Fruit fly (Drosophila melanogaster) whole organism, embryonic: Measurements from ENCODE around the gene AP-2alpha.

Source experiments
- Bgb ChIP-seq: fragments of 200-800 bp; sonication (Bioruptor generic); IDR thresholded peaks from 2 replicates; pipeline ENCODE4 v1.3.6; 2022; ENCODE audit warnings: missing biosample characterization, missing genetic modification characterization; ENCODE audit not compliant: partially characterized antibody
- Blimp-1 ChIP-seq: fragments of 200-800 bp; sonication (Bioruptor generic); optimal IDR thresholded peaks from 3 replicates; lab custom pipeline; 2018; ENCODE audit warnings: missing biosample characterization, missing genetic modification characterization, mild to moderate bottlenecking, moderate library complexity, missing genetic modification reagents
- CG10274 ChIP-seq: fragments of 200-800 bp; sonication (Bioruptor generic); optimal IDR thresholded peaks from 3 replicates; lab custom pipeline; 2017; ENCODE audit warnings: missing biosample characterization, mild to moderate bottlenecking, missing genetic modification characterization
- CG10431 ChIP-seq: fragments of 200-800 bp; sonication (Bioruptor generic); optimal IDR thresholded peaks from 3 replicates; lab custom pipeline; 2018; ENCODE audit warnings: missing biosample characterization, mild to moderate bottlenecking, missing genetic modification characterization
- CG11398 ChIP-seq: fragments of 200-800 bp; sonication (Bioruptor generic); optimal IDR thresholded peaks from 2 replicates; lab custom pipeline; 2016; ENCODE audit warnings: missing biosample characterization, missing genetic modification characterization
- CG14050 ChIP-seq: fragments of 200-800 bp; sonication (Bioruptor generic); IDR thresholded peaks from 3 replicates; pipeline ENCODE4 v1.3.6; 2022; ENCODE audit warnings: missing biosample characterization, missing genetic modification characterization
- CG14860 ChIP-seq: fragments of 200-800 bp; sonication (Bioruptor generic); IDR thresholded peaks from 3 replicates; pipeline ENCODE4 v1.3.6; 2022; ENCODE audit warnings: missing biosample characterization, missing genetic modification characterization; ENCODE audit not compliant: partially characterized antibody
- CG17328 ChIP-seq: fragments of 200-800 bp; sonication (Bioruptor generic); IDR thresholded peaks from 2 replicates; pipeline ENCODE4 v1.3.6; 2022; ENCODE audit warnings: missing biosample characterization, missing genetic modification characterization
- CG17385 ChIP-seq: fragments of 200-800 bp; sonication (Bioruptor generic); optimal IDR thresholded peaks from 3 replicates; lab custom pipeline; 2018; ENCODE audit warnings: missing biosample characterization, mild to moderate bottlenecking, missing genetic modification characterization
- CG1832 ChIP-seq: fragments of 200-800 bp; sonication (Bioruptor generic); optimal IDR thresholded peaks from 2 replicates; lab custom pipeline; 2017; ENCODE audit warnings: missing biosample characterization, mild to moderate bottlenecking, missing genetic modification characterization, inconsistent platforms
- CG31365 ChIP-seq: fragments of 200-800 bp; sonication (Bioruptor generic); optimal IDR thresholded peaks from 2 replicates; lab custom pipeline; 2018; ENCODE audit warnings: missing biosample characterization, mild to moderate bottlenecking, missing genetic modification characterization
- CG32767 ChIP-seq: fragments of 200-800 bp; sonication (Bioruptor generic); IDR thresholded peaks from 2 replicates; pipeline ENCODE4 v1.3.6; 2022; ENCODE audit warnings: missing biosample characterization, missing genetic modification characterization
- CG33213 ChIP-seq: fragments of 200-800 bp; sonication (Bioruptor generic); optimal IDR thresholded peaks from 3 replicates; lab custom pipeline; 2016; ENCODE audit warnings: missing biosample characterization, missing genetic modification characterization
- CG3838 ChIP-seq: fragments of 200-800 bp; sonication (Bioruptor generic); optimal IDR thresholded peaks from 3 replicates; lab custom pipeline; 2016; ENCODE audit warnings: missing biosample characterization, missing genetic modification characterization
- CG4707 ChIP-seq: fragments of 200-800 bp; sonication (Bioruptor generic); optimal IDR thresholded peaks from 2 replicates; lab custom pipeline; 2018; ENCODE audit warnings: missing biosample characterization, mild to moderate bottlenecking, missing genetic modification characterization, moderate library complexity
- CG6654 ChIP-seq: fragments of 200-800 bp; sonication (Bioruptor generic); optimal IDR thresholded peaks from 2 replicates; lab custom pipeline; 2017; ENCODE audit warnings: missing biosample characterization, mild to moderate bottlenecking, missing genetic modification characterization
- CG6765 ChIP-seq: fragments of 200-800 bp; sonication (Bioruptor generic); optimal IDR thresholded peaks from 3 replicates; lab custom pipeline; 2017; ENCODE audit warnings: missing biosample characterization, mild to moderate bottlenecking, missing genetic modification characterization
- CG8924 ChIP-seq: fragments of 200-800 bp; optimal IDR thresholded peaks from 3 replicates; lab custom pipeline; 2019; ENCODE audit warnings: missing biosample characterization, mild to moderate bottlenecking, missing genetic modification characterization, moderate library complexity
- CG9817 ChIP-seq: fragments of 200-800 bp; sonication (Bioruptor generic); optimal IDR thresholded peaks from 2 replicates; lab custom pipeline; 2018; ENCODE audit warnings: missing biosample characterization, mild to moderate bottlenecking, missing genetic modification characterization, moderate library complexity
- Ets65A ChIP-seq: fragments of 200-800 bp; sonication (Bioruptor generic); peaks from one replicate; lab custom pipeline; 2016; ENCODE audit warnings: missing biosample characterization, missing genetic modification characterization
- Fer1 ChIP-seq: fragments of 200-800 bp; sonication (Bioruptor generic); optimal IDR thresholded peaks from 2 replicates; lab custom pipeline; 2017; ENCODE audit warnings: missing biosample characterization, mild to moderate bottlenecking, missing genetic modification characterization
- HLHmδ ChIP-seq: fragments of 200-800 bp; sonication (Bioruptor generic); optimal IDR thresholded peaks from 2 replicates; lab custom pipeline; 2018; ENCODE audit warnings: missing biosample characterization, mild to moderate bottlenecking, missing genetic modification characterization, moderate library complexity
- Hsf ChIP-seq: fragments of 200-800 bp; sonication (Bioruptor generic); optimal IDR thresholded peaks from 3 replicates; lab custom pipeline; 2016; ENCODE audit warnings: missing biosample characterization, missing genetic modification characterization
- Lpt ChIP-seq: fragments of >200 bp; optimal IDR thresholded peaks from 2 replicates; lab custom pipeline; 2018; ENCODE audit warnings: missing biosample characterization, missing genetic modification characterization
- Meics ChIP-seq: fragments of 200-800 bp; sonication (Bioruptor generic); optimal IDR thresholded peaks from 2 replicates; lab custom pipeline; 2017; ENCODE audit warnings: missing biosample characterization, mild to moderate bottlenecking, missing genetic modification characterization
- NC2α ChIP-seq: fragments of 200-800 bp; sonication (Bioruptor generic); optimal IDR thresholded peaks from 2 replicates; lab custom pipeline; 2016; ENCODE audit warnings: missing biosample characterization, missing genetic modification characterization
- Nf-YA ChIP-seq: fragments of 200-800 bp; sonication (Bioruptor generic); IDR thresholded peaks from 2 replicates; pipeline ENCODE4 v1.3.6; 2022; ENCODE audit warnings: missing biosample characterization, missing genetic modification characterization
- Pdp1 ChIP-seq, 2 experiments: fragments of 200-800 bp; sonication (Bioruptor generic); optimal IDR thresholded peaks; 3 replicates each; lab custom pipeline; 2016; ENCODE audit warnings: missing biosample characterization in 2 of 2, missing genetic modification characterization in 2 of 2, mild to moderate bottlenecking in 1 of 2, moderate library complexity in 1 of 2
- Scr ChIP-seq: fragments of 200-800 bp; sonication (Bioruptor generic); IDR thresholded peaks from 2 replicates; pipeline ENCODE4 v1.3.6; 2022; ENCODE audit warnings: missing biosample characterization, missing genetic modification characterization; ENCODE audit not compliant: partially characterized antibody
- Six4 ChIP-seq: fragments of 200-800 bp; sonication (Bioruptor generic); optimal IDR thresholded peaks from 2 replicates; lab custom pipeline; 2016; ENCODE audit warnings: missing biosample characterization, missing genetic modification characterization
- Ssrp ChIP-seq: fragments of 200-800 bp; sonication (Bioruptor generic); optimal IDR thresholded peaks from 2 replicates; lab custom pipeline; 2018; ENCODE audit warnings: missing biosample characterization, mild to moderate bottlenecking, missing genetic modification characterization, moderate library complexity
- bowl ChIP-seq: fragments of 200-800 bp; sonication (Bioruptor generic); IDR thresholded peaks from 2 replicates; pipeline ENCODE4 v1.3.6; 2022; ENCODE audit warnings: missing biosample characterization, missing genetic modification characterization
- cas ChIP-seq: fragments of 200-800 bp; sonication (Bioruptor generic); IDR thresholded peaks from 2 replicates; pipeline ENCODE4 v1.3.6; 2022; ENCODE audit warnings: missing biosample characterization, missing genetic modification characterization
- danr ChIP-seq: fragments of 200-800 bp; sonication (Bioruptor generic); IDR thresholded peaks from 2 replicates; pipeline ENCODE4 v1.3.6; 2022; ENCODE audit warnings: missing biosample characterization, missing genetic modification characterization
- dimm ChIP-seq: fragments of 200-800 bp; sonication (Bioruptor generic); IDR thresholded peaks from 2 replicates; pipeline ENCODE4 v1.3.6; 2022; ENCODE audit warnings: missing biosample characterization, missing genetic modification characterization
- ems ChIP-seq: fragments of 200-800 bp; sonication (Bioruptor generic); optimal IDR thresholded peaks from 3 replicates; lab custom pipeline; 2016; ENCODE audit warnings: missing biosample characterization, missing genetic modification characterization
- en ChIP-seq: fragments of 200-800 bp; sonication (Bioruptor generic); optimal IDR thresholded peaks from 2 replicates; lab custom pipeline; 2016; ENCODE audit warnings: missing biosample characterization, missing genetic modification characterization
- eve ChIP-seq, 2 experiments: fragments of >200 bp; optimal IDR thresholded peaks; 2 replicates each; lab custom pipeline; 2017; ENCODE audit warnings: missing biosample characterization in 2 of 2, missing genetic modification characterization in 2 of 2
- fd3F ChIP-seq: fragments of 200-800 bp; sonication (Bioruptor generic); optimal IDR thresholded peaks from 2 replicates; lab custom pipeline; 2018; ENCODE audit warnings: missing biosample characterization, mild to moderate bottlenecking, missing genetic modification characterization, moderate library complexity
- gcm ChIP-seq: fragments of 200-800 bp; sonication (Bioruptor generic); optimal IDR thresholded peaks from 2 replicates; lab custom pipeline; 2019; ENCODE audit warnings: missing biosample characterization, mild to moderate bottlenecking, missing genetic modification characterization, moderate library complexity
- jumu ChIP-seq: fragments of 200-800 bp; sonication (Bioruptor generic); optimal IDR thresholded peaks from 3 replicates; lab custom pipeline; 2016; ENCODE audit warnings: missing biosample characterization, missing genetic modification characterization
- lmd ChIP-seq: fragments of 200-800 bp; sonication (Bioruptor generic); IDR thresholded peaks from 2 replicates; pipeline ENCODE4 v1.3.6; 2022; ENCODE audit warnings: missing biosample characterization, missing genetic modification characterization
- prd ChIP-seq, 3 experiments: fragments of >200 bp in 2 of 3; fragments of 200-800 bp in 1 of 3; sonication (Bioruptor generic) in 1 of 3; optimal IDR thresholded peaks in 2 of 3; IDR thresholded peaks in 1 of 3; 2 replicates in 2 of 3; 3 replicates in 1 of 3; pipeline versions ENCODE4 v1.3.6 to Lab custom; 2017 to 2022; ENCODE audit warnings: missing biosample characterization in 1 of 3, missing genetic modification characterization in 1 of 3
- ro ChIP-seq: fragments of 200-800 bp; sonication (Bioruptor generic); IDR thresholded peaks from 2 replicates; pipeline ENCODE4 v1.3.6; 2022; ENCODE audit warnings: missing biosample characterization, missing genetic modification characterization
- sna ChIP-seq: fragments of 200-800 bp; sonication (Bioruptor generic); IDR thresholded peaks from 2 replicates; pipeline ENCODE4 v1.3.6; 2022; ENCODE audit warnings: missing biosample characterization, missing genetic modification characterization; ENCODE audit not compliant: partially characterized antibody
- tio ChIP-seq: fragments of 200-800 bp; sonication (Bioruptor generic); optimal IDR thresholded peaks from 2 replicates; lab custom pipeline; 2017; ENCODE audit warnings: missing biosample characterization, missing genetic modification characterization, inconsistent platforms
- twi ChIP-seq: fragments of 200-800 bp; optimal IDR thresholded peaks from 2 replicates; lab custom pipeline; 2019; ENCODE audit warnings: missing biosample characterization, mild to moderate bottlenecking, missing genetic modification characterization, moderate library complexity
- unc-4 ChIP-seq: fragments of 200-800 bp; sonication (Bioruptor generic); IDR thresholded peaks from 2 replicates; pipeline ENCODE4 v1.3.6; 2022; ENCODE audit warnings: missing biosample characterization, missing genetic modification characterization; ENCODE audit not compliant: partially characterized antibody
- unpg ChIP-seq: fragments of 200-800 bp; sonication (Bioruptor generic); optimal IDR thresholded peaks from 3 replicates; lab custom pipeline; 2018; ENCODE audit warnings: missing biosample characterization, mild to moderate bottlenecking, missing genetic modification characterization, moderate library complexity
- zfh2 ChIP-seq: fragments of 200-800 bp; sonication (Bioruptor generic); optimal IDR thresholded peaks from 2 replicates; lab custom pipeline; 2016; ENCODE audit warnings: missing biosample characterization, missing genetic modification characterization

Gene AP-2alpha

DNA sequence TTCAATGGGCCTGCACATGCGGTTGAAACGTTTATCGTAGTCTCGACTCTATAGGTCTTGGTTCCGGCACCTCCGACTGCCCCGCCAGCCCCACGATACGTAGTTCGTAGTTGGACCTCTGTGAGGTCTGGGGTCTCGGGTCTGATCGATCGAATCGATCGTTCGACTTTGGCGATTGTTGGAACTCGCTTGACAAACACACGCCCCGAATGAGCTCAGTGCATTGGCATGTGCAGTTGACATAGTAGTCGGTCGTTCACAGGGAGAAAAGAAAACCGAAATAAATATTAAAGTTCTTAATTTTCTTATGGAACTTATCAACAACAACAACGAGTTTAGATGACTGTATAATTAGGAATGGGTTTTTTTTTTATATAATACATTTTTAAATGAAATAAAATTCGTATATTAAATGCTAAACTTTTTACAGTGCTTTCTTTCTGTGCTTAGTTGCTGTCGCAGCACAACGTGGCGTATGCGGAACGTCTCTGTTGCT is 20.8 kb upstream of the AP-2alpha start (continued):
- TF ChIP-seq CG17328 (GFP tag; lab: Robert Waterston, UW) (no peak), prd (optimal IDR thresholded peaks at IDR 0.05; lab: Kevin White, UChicago) (no peak), prd (GFP tag; IDR thresholded peaks at IDR 0.05; lab: Robert Waterston, UW) (peak; percentile 21; the same call in 1 of the 3 replicates), CG9817 (no peak), Bgb (GFP tag; lab: Robert Waterston, UW) (no peak), tio (GFP tag; lab: Kevin White, UChicago) (no peak), en (GFP tag; lab: Kevin White, UChicago) (no peak), CG32767 (GFP tag; lab: Robert Waterston, UW) (0 out of 2 replicates have a peak, but pooled peaks have one; percentile 38), jumu (GFP tag; lab: Kevin White, UChicago) (no peak), ems (GFP tag; lab: Kevin White, UChicago) (no peak), Hsf (GFP tag; lab: Kevin White, UChicago) (no peak), bowl (GFP tag; lab: Robert Waterston, UW) (no peak), ro (GFP tag; lab: Robert Waterston, UW) (no peak), HLHmδ (GFP tag; lab: Kevin White, UChicago) (no peak), CG4707 (GFP tag; lab: Kevin White, UChicago) (no peak), unpg (peak; percentile 46), twi (tag; lab: Kevin White, UChicago) (no peak), Meics (no peak), CG10274 (GFP tag; lab: Kevin White, UChicago) (no peak), Six4 (GFP tag; lab: Kevin White, UChicago) (no peak), Nf-YA (GFP tag; lab: Robert Waterston, UW) (no peak), CG3838 (GFP tag; lab: Kevin White, UChicago) (no peak), fd3F (GFP tag; lab: Kevin White, UChicago) (no peak), Ets65A (GFP tag; lab: Kevin White, UChicago) (peak; percentile 71), CG6765 (no peak), lmd (GFP tag; lab: Robert Waterston, UW) (no peak), CG31365 (no peak), CG33213 (GFP tag; lab: Kevin White, UChicago) (no peak), CG6654 (GFP tag; lab: Kevin White, UChicago) (no peak), CG1832 (no peak), CG14050 (no peak), CG14860 (GFP tag; lab: Robert Waterston, UW) (no peak), CG8924 (no peak), Fer1 (GFP tag; lab: Kevin White, UChicago) (no peak), zfh2 (GFP tag; lab: Kevin White, UChicago) (no peak), cas (GFP tag; lab: Robert Waterston, UW) (no peak), sna (GFP tag; lab: Robert Waterston, UW) (no peak), CG11398 (GFP tag; lab: Kevin White, UChicago) (no peak), Lpt (GFP tag; lab: Kevin White, UChicago) (no peak), Blimp-1 (GFP tag; lab: Kevin White, UChicago) (peak; percentile 56), dimm (no peak), Ssrp (tag; lab: Kevin White, UChicago) (peak; percentile 45), NC2α (GFP tag; lab: Kevin White, UChicago) (no peak), danr (0 out of 2 replicates have a peak, but pooled peaks have one; percentile 5), eve (GFP tag; optimal IDR thresholded peaks at IDR 0.05; lab: Kevin White, UChicago) (no peak), Scr (GFP tag; lab: Robert Waterston, UW) (no peak), CG10431 (no peak), gcm (GFP tag; lab: Kevin White, UChicago) (no peak), Pdp1 (GFP tag; optimal IDR thresholded peaks at IDR 0.05; lab: Kevin White, UChicago) (no peak), unc-4 (GFP tag; lab: Robert Waterston, UW) (no peak), CG17385 (GFP tag; lab: Kevin White, UChicago) (peak; percentile 13)
